Fruit fly (Drosophila melanogaster) whole organism: ENCODE results near the gene CG14857.

Source experiments
- CG8478 ChIP-seq: fragments of >200 bp; optimal IDR thresholded peaks from 2 replicates; lab custom pipeline; 2018; ENCODE audit warnings: inconsistent platforms
- pan ChIP-seq: fragments of >200 bp; optimal IDR thresholded peaks from 2 replicates; lab custom pipeline; 2017
- usp ChIP-seq: fragments of >200 bp; optimal IDR thresholded peaks from 2 replicates; lab custom pipeline; 2017; ENCODE audit warnings: missing biosample characterization, missing genetic modification characterization, mixed read lengths

DNA sequence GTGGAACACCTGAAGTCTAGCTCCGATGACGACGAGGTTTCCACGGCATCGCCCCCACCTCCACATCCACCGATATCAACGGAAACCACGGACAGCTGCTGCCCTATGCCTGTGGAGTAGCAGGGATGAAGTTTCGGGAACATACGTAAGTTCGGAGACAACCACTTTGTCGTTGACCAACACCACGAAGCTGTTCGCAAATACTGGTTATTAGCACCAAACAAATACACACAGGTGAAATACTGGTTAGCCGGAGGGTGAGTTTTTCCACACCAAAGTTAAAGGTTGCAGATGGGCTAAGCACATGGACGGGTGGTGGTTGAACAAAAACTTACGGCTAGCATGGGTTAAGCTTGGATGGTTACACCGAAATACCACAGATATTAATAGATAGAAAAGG lies 19.6 kb downstream of the CG14857 start:
- TF ChIP-seq CG8478 (lab: Kevin White, UChicago) (no peak), usp (GFP tag; lab: Kevin White, UChicago) (no peak), pan (no peak)
